Worm (Caenorhabditis elegans) whole organism, mixed stage, embryonic: Measurements from ENCODE around the gene cft-1.

ENCODE experiments used
- M03D4.4 ChIP-seq: sonication (generic microtip); optimal IDR thresholded peaks from 2 replicates; lab custom pipeline; 2017; ENCODE audit warnings: mild to moderate bottlenecking, missing genetic modification characterization, missing compliant biosample characterization
- bed-3 ChIP-seq: fragments of 200-800 bp; sonication (Bioruptor generic); optimal IDR thresholded peaks from 3 replicates; lab custom pipeline; 2018; ENCODE audit warnings: mild to moderate bottlenecking, missing genetic modification characterization, moderate library complexity, missing compliant biosample characterization
- blmp-1 ChIP-seq: fragments of 150-350 bp; optimal IDR thresholded peaks from 2 replicates; lab custom pipeline; 2014; ENCODE audit warnings: missing biosample characterization, missing genetic modification characterization
- ceh-39 ChIP-seq: fragments of 150-350 bp; optimal IDR thresholded peaks from 2 replicates; lab custom pipeline; 2014; ENCODE audit warnings: missing biosample characterization, missing genetic modification characterization
- ceh-43 ChIP-seq: fragments of 200-800 bp; sonication (Bioruptor generic); optimal IDR thresholded peaks from 2 replicates; lab custom pipeline; 2018; ENCODE audit warnings: mild to moderate bottlenecking, missing genetic modification characterization, moderate library complexity, missing compliant biosample characterization
- ceh-83 ChIP-seq: fragments of 200-800 bp; sonication (Bioruptor generic); optimal IDR thresholded peaks from 2 replicates; lab custom pipeline; 2018; ENCODE audit warnings: mild to moderate bottlenecking, missing genetic modification characterization, missing compliant biosample characterization
- ces-1 ChIP-seq: fragments of 150-350 bp; optimal IDR thresholded peaks from 2 replicates; lab custom pipeline; 2014; ENCODE audit warnings: missing biosample characterization, missing genetic modification reagents, missing genetic modification characterization
- cnd-1 ChIP-seq: fragments of 200-800 bp; sonication (Bioruptor generic); optimal IDR thresholded peaks from 2 replicates; lab custom pipeline; 2018; ENCODE audit warnings: mild to moderate bottlenecking, missing genetic modification characterization, missing compliant biosample characterization
- drap-1 ChIP-seq: fragments of 200-800 bp; sonication (Bioruptor generic); optimal IDR thresholded peaks from 3 replicates; lab custom pipeline; 2018; ENCODE audit warnings: mild to moderate bottlenecking, missing genetic modification characterization, missing compliant biosample characterization
- elt-1 ChIP-seq: sonication (generic microtip); optimal IDR thresholded peaks from 2 replicates; lab custom pipeline; 2017; ENCODE audit warnings: missing genetic modification characterization, mild to moderate bottlenecking, missing compliant biosample characterization, antibody characterized with exemption, moderate library complexity, borderline replicate concordance; ENCODE audit not compliant: insufficient read depth
- elt-3 ChIP-seq: fragments of 150-350 bp; optimal IDR thresholded peaks from 2 replicates; lab custom pipeline; 2014; ENCODE audit warnings: missing biosample characterization, missing genetic modification characterization
- flh-1 ChIP-seq: fragments of 200-800 bp; sonication (Bioruptor generic); optimal IDR thresholded peaks from 2 replicates; lab custom pipeline; 2018; ENCODE audit warnings: mild to moderate bottlenecking, missing genetic modification characterization, moderate library complexity, missing compliant biosample characterization
- ham-2 ChIP-seq: fragments of 200-800 bp; sonication (Bioruptor generic); optimal IDR thresholded peaks from 2 replicates; lab custom pipeline; 2018; ENCODE audit warnings: mild to moderate bottlenecking, missing genetic modification characterization, missing compliant biosample characterization
- hlh-1 ChIP-seq: fragments of 150-350 bp; optimal IDR thresholded peaks from 2 replicates; lab custom pipeline; 2014; ENCODE audit warnings: missing biosample characterization, missing genetic modification reagents, missing genetic modification characterization
- lin-13 ChIP-seq: fragments of 150-350 bp; optimal IDR thresholded peaks from 2 replicates; lab custom pipeline; 2014; ENCODE audit warnings: missing biosample characterization, missing genetic modification characterization
- lin-32 ChIP-seq: fragments of 200-800 bp; sonication (Bioruptor generic); optimal IDR thresholded peaks from 2 replicates; lab custom pipeline; 2018; ENCODE audit warnings: mild to moderate bottlenecking, missing genetic modification characterization, missing compliant biosample characterization
- lsy-2 ChIP-seq: fragments of 150-350 bp; optimal IDR thresholded peaks from 2 replicates; lab custom pipeline; 2014; ENCODE audit warnings: missing biosample characterization, missing genetic modification characterization
- mab-5 ChIP-seq: fragments of 150-350 bp; optimal IDR thresholded peaks from 2 replicates; lab custom pipeline; 2014; ENCODE audit warnings: missing biosample characterization, missing genetic modification characterization
- mep-1 ChIP-seq: fragments of 150-350 bp; optimal IDR thresholded peaks from 2 replicates; lab custom pipeline; 2017; ENCODE audit warnings: missing biosample characterization, missing genetic modification reagents, missing genetic modification characterization, inconsistent platforms
- mls-2 ChIP-seq: sonication (generic microtip); optimal IDR thresholded peaks from 2 replicates; lab custom pipeline; 2016; ENCODE audit warnings: mild to moderate bottlenecking, missing genetic modification characterization, moderate library complexity, missing compliant biosample characterization
- nhr-12 ChIP-seq: fragments of 150-350 bp; optimal IDR thresholded peaks from 2 replicates; lab custom pipeline; 2014; ENCODE audit warnings: missing biosample characterization, missing genetic modification characterization
- nhr-2 ChIP-seq: fragments of 150-350 bp; optimal IDR thresholded peaks from 2 replicates; lab custom pipeline; 2014; ENCODE audit warnings: missing biosample characterization, missing genetic modification characterization
- nhr-237 ChIP-seq: fragments of 150-350 bp; optimal IDR thresholded peaks from 2 replicates; lab custom pipeline; 2014; ENCODE audit warnings: missing biosample characterization, missing genetic modification characterization
- nhr-28 ChIP-seq: fragments of 150-350 bp; optimal IDR thresholded peaks from 2 replicates; lab custom pipeline; 2014; ENCODE audit warnings: missing biosample characterization, missing genetic modification characterization
- nhr-76 ChIP-seq: sonication (generic microtip); optimal IDR thresholded peaks from 2 replicates; lab custom pipeline; 2017; ENCODE audit warnings: missing biosample characterization, missing genetic modification characterization
- pha-4 ChIP-seq: fragments of 150-350 bp; optimal IDR thresholded peaks from 2 replicates; lab custom pipeline; 2018; ENCODE audit warnings: missing biosample characterization, missing genetic modification reagents, missing genetic modification characterization
- sem-2 ChIP-seq: fragments of 200-800 bp; sonication (Bioruptor generic); optimal IDR thresholded peaks from 2 replicates; lab custom pipeline; 2018; ENCODE audit warnings: mild to moderate bottlenecking, missing genetic modification characterization, missing compliant biosample characterization
- snpc-4 ChIP-seq: fragments of 150-350 bp; optimal IDR thresholded peaks from 2 replicates; lab custom pipeline; 2014; ENCODE audit warnings: missing biosample characterization, missing genetic modification characterization
- sptf-1 ChIP-seq: sonication (generic microtip); optimal IDR thresholded peaks from 2 replicates; lab custom pipeline; 2017; ENCODE audit warnings: mild to moderate bottlenecking, missing genetic modification characterization, moderate library complexity, missing compliant biosample characterization
- tbx-8 ChIP-seq: fragments of 200-800 bp; sonication (Bioruptor generic); optimal IDR thresholded peaks from 2 replicates; lab custom pipeline; 2018; ENCODE audit warnings: mild to moderate bottlenecking, missing genetic modification characterization, moderate library complexity, missing compliant biosample characterization
- unc-120 ChIP-seq: sonication (generic microtip); optimal IDR thresholded peaks from 2 replicates; lab custom pipeline; 2017; ENCODE audit warnings: missing genetic modification characterization, missing compliant biosample characterization; ENCODE audit not compliant: poor library complexity, severe bottlenecking
- unc-39 ChIP-seq: fragments of 150-350 bp; optimal IDR thresholded peaks from 2 replicates; lab custom pipeline; 2014; ENCODE audit warnings: missing biosample characterization, missing genetic modification characterization
- unc-62 ChIP-seq: fragments of 150-350 bp; optimal IDR thresholded peaks from 2 replicates; lab custom pipeline; 2014; ENCODE audit warnings: missing biosample characterization, missing genetic modification reagents, missing genetic modification characterization
- zip-8 ChIP-seq: fragments of 150-350 bp; optimal IDR thresholded peaks from 2 replicates; lab custom pipeline; 2014; ENCODE audit warnings: missing biosample characterization, missing genetic modification characterization
- ztf-11 ChIP-seq: fragments of 150-350 bp; optimal IDR thresholded peaks from 2 replicates; lab custom pipeline; 2014; ENCODE audit warnings: missing biosample characterization, missing genetic modification characterization

Gene cft-1

DNA sequence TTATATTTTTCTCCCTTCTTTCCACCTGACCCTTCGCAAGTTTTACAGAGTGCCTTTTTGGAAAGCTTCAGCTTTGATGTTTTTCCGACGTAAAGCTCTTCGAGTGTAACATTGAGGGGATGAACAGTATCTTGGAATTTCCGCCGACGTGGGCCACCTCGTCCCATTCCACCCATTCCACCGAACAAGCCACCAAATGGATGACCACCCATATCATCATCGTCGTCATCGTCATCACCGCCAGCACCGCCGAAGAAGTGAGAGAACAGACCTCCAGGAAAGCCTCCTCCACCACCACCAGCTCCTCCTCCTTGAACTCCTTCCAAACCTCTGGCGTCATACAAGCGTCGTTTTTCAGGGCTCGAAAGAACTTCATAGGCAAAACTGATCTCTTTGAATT is 34.3 kb upstream of the cft-1 start:
- no peak for TF ChIP-seq zip-8 (tag; lab: Kevin White, UChicago)
- TF ChIP-seq unc-62: no peak
- TF ChIP-seq nhr-76 (tag; lab: Kevin White, UChicago): no peak
- TF ChIP-seq unc-39 (tag; lab: Kevin White, UChicago): no peak
- no peak for TF ChIP-seq ces-1 (GFP tag; lab: Kevin White, UChicago)
- TF ChIP-seq M03D4.4 (tag; lab: Kevin White, UChicago): no peak
- no peak for TF ChIP-seq nhr-2 (tag; lab: Kevin White, UChicago)
- no peak for TF ChIP-seq elt-1 (tag; lab: Kevin White, UChicago)
- no peak for TF ChIP-seq nhr-12 (tag; lab: Kevin White, UChicago)
- TF ChIP-seq sptf-1 (tag; lab: Kevin White, UChicago): no peak
- no peak for TF ChIP-seq nhr-28 (tag; lab: Kevin White, UChicago)
- no peak for TF ChIP-seq flh-1 (GFP tag; lab: Kevin White, UChicago)
- TF ChIP-seq pha-4: no peak

- TF ChIP-seq zip-8 (tag; lab: Kevin White, UChicago) (no peak), ceh-43 (GFP tag; lab: Kevin White, UChicago) (peak; percentile 68), M03D4.4 (tag; lab: Kevin White, UChicago) (peak; percentile 65), unc-120 (peak; percentile 65), drap-1 (GFP tag; lab: Kevin White, UChicago) (peak; percentile 72), bed-3 (GFP tag; lab: Kevin White, UChicago) (peak; percentile 51), ceh-39 (tag; lab: Kevin White, UChicago) (peak; percentile 65), ham-2 (no peak), ztf-11 (tag; lab: Kevin White, UChicago) (peak; percentile 5), lsy-2 (tag; lab: Kevin White, UChicago) (peak; percentile 72), nhr-12 (tag; lab: Kevin White, UChicago) (peak; percentile 13), ces-1 (GFP tag; lab: Kevin White, UChicago) (peak; percentile 45), lin-13 (tag; lab: Kevin White, UChicago) (peak; percentile 95), nhr-2 (tag; lab: Kevin White, UChicago) (no peak), sptf-1 (tag; lab: Kevin White, UChicago) (peak; percentile 90), nhr-237 (peak; percentile 70), mep-1 (tag; lab: Kevin White, UChicago) (peak; percentile 89), pha-4 (peak; percentile 84), cnd-1 (tag; lab: Kevin White, UChicago) (peak; percentile 81), mab-5 (tag; lab: Kevin White, UChicago) (no peak), hlh-1 (tag; lab: Kevin White, UChicago) (peak; percentile 7), flh-1 (GFP tag; lab: Kevin White, UChicago) (no peak), sem-2 (GFP tag; lab: Kevin White, UChicago) (peak; percentile 28), lin-32 (GFP tag; lab: Kevin White, UChicago) (peak; percentile 37), unc-39 (tag; lab: Kevin White, UChicago) (no peak), mls-2 (tag; lab: Kevin White, UChicago) (peak; percentile 76), unc-62 (peak; percentile 19), nhr-76 (tag; lab: Kevin White, UChicago) (no peak), elt-1 (tag; lab: Kevin White, UChicago) (no peak), snpc-4 (no peak), ceh-83 (GFP tag; lab: Kevin White, UChicago) (no peak), nhr-28 (tag; lab: Kevin White, UChicago) (no peak), tbx-8 (GFP tag; lab: Kevin White, UChicago) (peak; percentile 14), elt-3 (tag; lab: Kevin White, UChicago) (no peak), blmp-1 (tag; lab: Kevin White, UChicago) (no peak)
Measured at ce11 chrV:5504807-5505442, 33.7 kb upstream of the cft-1 start, which contains the start of the genes dnj-19 and nhr-47. Gene dnj-19, minus strand, starts transcription at chrV:5504857. Gene nhr-47, plus strand, starts transcription at chrV:5505253.

DNA sequence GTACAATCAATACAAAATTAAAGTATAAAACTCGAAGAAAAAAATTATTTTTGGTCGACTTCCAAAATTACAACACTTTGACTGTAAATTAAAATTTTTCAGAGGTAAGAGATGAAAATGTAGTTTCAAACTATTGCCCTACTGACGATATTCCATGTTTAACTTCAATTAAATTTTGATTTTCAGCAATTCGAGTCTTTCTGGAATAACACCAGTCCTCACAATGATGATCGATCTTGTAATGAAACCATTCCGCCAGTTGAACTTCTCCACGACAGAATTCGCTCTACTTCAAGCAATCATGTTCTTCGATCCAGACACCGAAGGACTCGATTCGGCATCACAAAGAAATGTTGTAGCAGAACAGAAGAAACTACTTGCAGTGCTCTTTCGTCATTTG is 29.5 kb upstream of the cft-1 start:
- TF ChIP-seq unc-120 (no peak), mls-2 (tag; lab: Kevin White, UChicago) (no peak)
